Worm (Caenorhabditis elegans): ENCODE data around the gene B0001.7.
"Not testable (repeated sequence)": the region's sequence is repeated elsewhere in the genome, so short reads cannot be mapped to it uniquely, and the experiment has no call there.

B0001.7 gene

ce11 chrIV:12194668-12195067 is 40.6 kb upstream of the B0001.7 start (continued):
- TF ChIP-seq nhr-120 (GFP tag; IDR thresholded peaks at IDR 0.05) (no peak), dpl-1 (GFP tag; optimal IDR thresholded peaks at IDR 0.05) (peak; percentile 16), snpc-4 (GFP tag; optimal IDR thresholded peaks at IDR 0.05) (peak; percentile 41), snpc-4 (tag; optimal IDR thresholded peaks at IDR 0.05) (peak in 2 of 4 experiments; percentile 39 to 60), snpc-1.3 (tag; optimal IDR thresholded peaks at IDR 0.05; ENCODE audit: insufficient read depth) (peak; percentile 60), repo-1 (tag; optimal IDR thresholded peaks at IDR 0.05) (no peak), mcd-1 (GFP tag; IDR thresholded peaks at IDR 0.05) (no peak)

DNA sequence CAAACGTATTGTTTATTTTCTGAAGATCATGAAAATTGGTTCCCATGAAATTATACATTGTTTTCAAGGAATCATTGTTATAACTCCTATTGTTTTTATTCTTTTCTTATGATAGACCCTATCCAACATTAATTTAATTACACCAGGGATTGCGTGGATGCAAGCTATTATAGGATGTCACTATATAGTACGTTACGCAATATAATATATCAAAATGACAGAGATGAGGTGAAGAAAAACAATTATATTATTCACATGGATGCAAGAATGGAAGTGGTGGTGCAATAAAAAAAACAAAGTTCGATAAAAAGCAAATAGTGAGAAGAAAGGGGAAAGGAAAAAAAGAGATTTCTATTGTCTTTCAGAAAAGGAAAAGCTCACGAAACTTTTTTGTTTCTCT is 39.3 kb upstream of the B0001.7 start:
- no peak for TF ChIP-seq dox-1 (GFP tag; IDR thresholded peaks at IDR 0.05)
- no peak for TF ChIP-seq xnd-1 (tag; optimal IDR thresholded peaks at IDR 0.05)
- TF ChIP-seq D2030.7 (GFP tag; IDR thresholded peaks at IDR 0.05): no peak
- no peak for TF ChIP-seq hrde-1 (tag; optimal IDR thresholded peaks at IDR 0.05; ENCODE audit: borderline replicate concordance)
- TF ChIP-seq pbrm-1 (GFP tag; IDR thresholded peaks at IDR 0.05): no peak

DNA sequence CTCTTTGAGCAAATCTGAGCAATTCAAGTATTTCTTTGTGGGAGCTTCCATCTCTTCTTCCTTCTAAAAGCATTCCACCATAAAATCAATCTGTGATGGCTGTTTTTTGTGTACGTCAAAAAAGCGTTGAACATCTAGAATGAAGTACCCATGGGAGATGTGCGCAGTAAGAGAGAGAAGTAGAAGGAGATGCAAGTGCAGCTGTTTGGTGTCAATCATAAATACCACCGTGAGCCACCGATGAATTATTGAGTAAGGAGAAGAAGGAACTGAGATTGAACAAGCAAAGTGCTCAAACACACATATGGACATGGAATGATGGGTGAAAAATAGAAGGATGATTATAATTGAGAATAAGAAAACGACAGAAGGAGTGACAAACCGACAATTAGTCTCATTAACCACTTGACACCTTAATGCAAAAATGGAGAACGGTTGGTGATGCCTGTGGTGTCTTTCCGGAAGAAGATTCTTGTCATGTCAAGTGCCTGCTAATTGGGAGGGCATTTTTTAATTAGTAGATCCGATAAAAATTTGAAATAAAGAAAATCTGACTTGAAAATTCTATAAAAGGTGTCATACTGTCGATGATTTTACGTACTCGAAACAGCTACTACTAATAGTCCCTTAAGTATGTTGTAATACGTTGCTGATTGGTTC is 38.2 kb upstream of the B0001.7 start:
- TF ChIP-seq snpc-3.4 (tag; optimal IDR thresholded peaks at IDR 0.05) (no peak), hrde-1 (tag; optimal IDR thresholded peaks at IDR 0.05; ENCODE audit: borderline replicate concordance) (no peak), nhr-120 (GFP tag; IDR thresholded peaks at IDR 0.05) (no peak), sptf-2 (GFP tag; optimal IDR thresholded peaks at IDR 0.05) (no peak), ZK185.1 (tag; optimal IDR thresholded peaks at IDR 0.05; ENCODE audit: poor library complexity, severe bottlenecking) (no peak), mes-4 (tag; optimal IDR thresholded peaks at IDR 0.05) (no peak), lin-40 (tag; optimal IDR thresholded peaks at IDR 0.05) (no peak), pha-4 (tag; optimal IDR thresholded peaks at IDR 0.05) (no peak), B0019.2 (GFP tag; conservative IDR thresholded peaks at IDR 0.05) (no peak), xnd-1 (tag; optimal IDR thresholded peaks at IDR 0.05) (no peak), die-1 (tag; optimal IDR thresholded peaks at IDR 0.05) (no peak)

DNA sequence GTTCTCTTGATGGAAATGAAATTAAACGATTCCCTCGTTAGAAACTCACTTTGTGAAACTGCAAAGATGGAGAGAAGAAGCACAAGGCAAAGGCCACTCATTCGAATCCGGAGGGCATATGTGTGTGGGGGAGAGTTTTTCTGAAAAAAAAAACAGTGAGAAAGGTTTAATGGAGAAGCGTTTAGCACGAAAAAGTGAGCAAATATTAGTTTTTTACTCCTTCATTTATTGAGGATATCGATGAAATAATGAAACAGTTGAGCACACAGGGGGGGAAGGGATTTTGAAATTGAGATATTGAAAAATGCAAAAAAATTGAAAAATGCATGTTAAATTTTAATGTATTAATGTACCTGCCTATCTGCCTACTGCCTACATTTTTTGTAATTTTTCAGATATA is 24.2 kb upstream of the B0001.7 start, which contains the start of gene nlr-1:
Gene nlr-1 (minus strand): TSS at position 101 of the 400 bp plus-strand sequence.
- TF ChIP-seq nhr-120, dox-1, aptf-3 (GFP tag; IDR thresholded peaks at IDR 0.05): not testable (repeated sequence)

DNA sequence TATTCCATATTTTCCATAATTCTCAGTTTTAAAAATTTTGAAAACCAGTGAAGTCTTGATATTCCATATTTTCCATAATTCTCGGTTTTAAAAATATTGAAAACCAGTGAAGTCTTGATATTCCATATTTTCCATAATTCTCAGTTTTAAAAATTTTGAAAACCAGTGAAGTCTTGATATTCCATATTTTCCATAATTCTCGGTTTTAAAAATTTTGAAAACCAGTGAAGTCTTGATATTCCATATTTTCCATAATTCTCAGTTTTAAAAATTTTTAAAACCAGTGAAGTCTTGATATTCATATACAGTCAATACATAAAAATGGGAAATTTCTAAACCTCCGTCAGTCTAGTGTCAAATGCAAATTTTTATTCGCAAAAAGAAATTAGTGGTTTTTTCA is 16.4 kb upstream of the B0001.7 start:
- 0 out of 2 replicates have a peak, but pooled peaks have one; percentile 24 for TF ChIP-seq madf-3 (GFP tag; IDR thresholded peaks at IDR 0.05)

- TF ChIP-seq tbp1 (GFP tag; optimal IDR thresholded peaks at IDR 0.05): no peak
- no peak for TF ChIP-seq Y95B8A.8 (GFP tag; IDR thresholded peaks at IDR 0.05)
- TF ChIP-seq let-607 (tag; optimal IDR thresholded peaks at IDR 0.05): no peak
- TF ChIP-seq bed-1 (GFP tag; IDR thresholded peaks at IDR 0.05): no peak
- no peak for TF ChIP-seq ztf-25 (GFP tag; IDR thresholded peaks at IDR 0.05)
- no peak for TF ChIP-seq efl-1 (GFP tag; optimal IDR thresholded peaks at IDR 0.05)
- no peak for TF ChIP-seq ceh-91 (GFP tag; IDR thresholded peaks at IDR 0.05)
- no peak for TF ChIP-seq mcd-1 (GFP tag; IDR thresholded peaks at IDR 0.05)
- no peak for TF ChIP-seq snpc-1.1 (tag; optimal IDR thresholded peaks at IDR 0.05; ENCODE audit: insufficient read depth)
- no peak for TF ChIP-seq C17E4.6 (GFP tag; IDR thresholded peaks at IDR 0.05)
- no peak for TF ChIP-seq hrde-1 (tag; optimal IDR thresholded peaks at IDR 0.05; ENCODE audit: borderline replicate concordance)
- no peak for TF ChIP-seq athp-1 (tag; optimal IDR thresholded peaks at IDR 0.05)
- no peak for TF ChIP-seq unc-130 (GFP tag; optimal IDR thresholded peaks at IDR 0.05)
- TF ChIP-seq somi-1 (GFP tag; optimal IDR thresholded peaks at IDR 0.05): no peak
- TF ChIP-seq dpl-1 (GFP tag; optimal IDR thresholded peaks at IDR 0.05): no peak
- no peak for TF ChIP-seq rpc-1 (optimal IDR thresholded peaks at IDR 0.05)
- no peak for TF ChIP-seq rpc-1 (tag; optimal IDR thresholded peaks at IDR 0.05)
- TF ChIP-seq nhr-80 (tag; optimal IDR thresholded peaks at IDR 0.05): no peak
Observed at ce11 chrIV:12167944-12168343, 13.9 kb upstream of the B0001.7 start, which contains the start of gene F20B10.3. F20B10.3 (plus strand) TSS chrIV:12168244.
